Worm (Caenorhabditis elegans) whole organism, young adult: ENCODE measurements around the gene E01B7.2.

ENCODE experiments used
- C06A6.2 ChIP-seq: fragments of 200-800 bp; sonication (Bioruptor generic); conservative IDR thresholded peaks from 2 replicates; pipeline ENCODE4 v1.3.6; 2022; ENCODE audit warnings: missing genetic modification characterization, missing compliant biosample characterization
- C17E4.6 ChIP-seq: fragments of 200-800 bp; sonication (Bioruptor generic); IDR thresholded peaks from 2 replicates; pipeline ENCODE4 v1.3.6; 2022; ENCODE audit warnings: missing genetic modification reagents, missing genetic modification characterization, missing compliant biosample characterization
- D2030.7 ChIP-seq: fragments of 200-800 bp; sonication (Bioruptor generic); IDR thresholded peaks from 2 replicates; pipeline ENCODE4 v1.3.6; 2022; ENCODE audit warnings: missing genetic modification reagents, missing genetic modification characterization, missing compliant biosample characterization
- F23B12.7 ChIP-seq: sonication (generic microtip); optimal IDR thresholded peaks from 2 replicates; lab custom pipeline; 2017; ENCODE audit warnings: missing genetic modification characterization, mild to moderate bottlenecking, missing compliant biosample characterization, antibody characterized with exemption, moderate library complexity; ENCODE audit not compliant: insufficient read depth
- F37B4.10 ChIP-seq: fragments of 200-800 bp; sonication (Bioruptor generic); IDR thresholded peaks from 2 replicates; pipeline ENCODE4 v1.3.6; 2022; ENCODE audit warnings: missing genetic modification characterization, missing compliant biosample characterization
- K12H6.12 ChIP-seq: fragments of 200-800 bp; sonication (Bioruptor generic); optimal IDR thresholded peaks from 2 replicates; lab custom pipeline; 2018; ENCODE audit warnings: mild to moderate bottlenecking, missing genetic modification characterization, missing compliant biosample characterization
- Y95B8A.8 ChIP-seq: fragments of 200-800 bp; sonication (Bioruptor generic); IDR thresholded peaks from 2 replicates; pipeline ENCODE4 v1.3.6; 2022; ENCODE audit warnings: missing genetic modification reagents, missing genetic modification characterization, missing compliant biosample characterization
- akir-1 ChIP-seq: fragments of 200-800 bp; sonication (Bioruptor generic); optimal IDR thresholded peaks from 2 replicates; lab custom pipeline; 2018; ENCODE audit warnings: mild to moderate bottlenecking, missing genetic modification characterization, moderate library complexity, missing compliant biosample characterization
- aptf-2 ChIP-seq: fragments of 200-800 bp; sonication (Bioruptor generic); conservative IDR thresholded peaks from 2 replicates; pipeline ENCODE4 v1.3.6; 2022; ENCODE audit warnings: missing genetic modification reagents, missing genetic modification characterization, missing compliant biosample characterization
- athp-1 ChIP-seq: sonication (generic microtip); optimal IDR thresholded peaks from 2 replicates; lab custom pipeline; 2017; ENCODE audit warnings: mild to moderate bottlenecking, missing genetic modification characterization, missing compliant biosample characterization
- attf-3 ChIP-seq: fragments of 200-800 bp; sonication (Bioruptor generic); conservative IDR thresholded peaks from 2 replicates; pipeline ENCODE4 v1.3.6; 2022; ENCODE audit warnings: missing genetic modification reagents, missing genetic modification characterization, missing compliant biosample characterization
- attf-6 ChIP-seq: fragments of 200-800 bp; sonication (Bioruptor generic); IDR thresholded peaks from 2 replicates; pipeline ENCODE4 v1.3.6; 2022; ENCODE audit warnings: missing genetic modification reagents, missing genetic modification characterization, missing compliant biosample characterization
- bed-1 ChIP-seq: fragments of 200-800 bp; sonication (Bioruptor generic); IDR thresholded peaks from 2 replicates; pipeline ENCODE4 v1.3.6; 2022; ENCODE audit warnings: missing genetic modification reagents, missing genetic modification characterization, missing compliant biosample characterization
- ceh-100 ChIP-seq: fragments of 200-800 bp; sonication (Bioruptor generic); IDR thresholded peaks from 2 replicates; pipeline ENCODE4 v1.3.6; 2022; ENCODE audit warnings: missing genetic modification reagents, missing genetic modification characterization, missing compliant biosample characterization
- ceh-27 ChIP-seq: fragments of 200-800 bp; sonication (Bioruptor generic); optimal IDR thresholded peaks from 2 replicates; lab custom pipeline; 2018; ENCODE audit warnings: mild to moderate bottlenecking, missing genetic modification characterization, moderate library complexity, missing compliant biosample characterization
- ceh-91 ChIP-seq: fragments of 200-800 bp; sonication (Bioruptor generic); IDR thresholded peaks from 2 replicates; pipeline ENCODE4 v1.3.6; 2022; ENCODE audit warnings: missing genetic modification reagents, missing genetic modification characterization, missing compliant biosample characterization
- chd-7 ChIP-seq: sonication (generic microtip); optimal IDR thresholded peaks from 2 replicates; lab custom pipeline; 2016; ENCODE audit warnings: mild to moderate bottlenecking, missing genetic modification characterization, moderate library complexity, missing compliant biosample characterization
- die-1 ChIP-seq: sonication (generic microtip); optimal IDR thresholded peaks from 2 replicates; lab custom pipeline; 2016; ENCODE audit warnings: missing genotype, mild to moderate bottlenecking, missing genetic modification characterization, missing compliant biosample characterization
- dox-1 ChIP-seq: fragments of 200-800 bp; sonication (Bioruptor generic); IDR thresholded peaks from 2 replicates; pipeline ENCODE4 v1.3.6; 2022; ENCODE audit warnings: missing genetic modification reagents, missing genetic modification characterization, missing compliant biosample characterization
- dpff-1 ChIP-seq: sonication (generic microtip); optimal IDR thresholded peaks from 2 replicates; lab custom pipeline; 2017; ENCODE audit warnings: mild to moderate bottlenecking, missing genetic modification characterization, missing compliant biosample characterization
- ekl-4 ChIP-seq: fragments of 200-800 bp; sonication (Bioruptor generic); IDR thresholded peaks from 2 replicates; pipeline ENCODE4 v1.3.6; 2022; ENCODE audit warnings: missing genetic modification reagents, missing genetic modification characterization, missing compliant biosample characterization
- gei-17 ChIP-seq: fragments of 200-800 bp; sonication (Bioruptor generic); optimal IDR thresholded peaks from 2 replicates; lab custom pipeline; 2018; ENCODE audit warnings: mild to moderate bottlenecking, missing genetic modification characterization, missing compliant biosample characterization
- hmg-1.2 ChIP-seq: fragments of 200-800 bp; sonication (Bioruptor generic); IDR thresholded peaks from 2 replicates; pipeline ENCODE4 v1.3.6; 2022; ENCODE audit warnings: missing genetic modification reagents, missing genetic modification characterization, missing compliant biosample characterization
- let-526 ChIP-seq: fragments of 200-800 bp; sonication (Bioruptor generic); IDR thresholded peaks from 2 replicates; pipeline ENCODE4 v1.3.6; 2022; ENCODE audit warnings: missing genetic modification reagents, missing genetic modification characterization, missing compliant biosample characterization
- let-607 ChIP-seq, 2 experiments: fragments of 200-800 bp in 1 of 2; sonication (Bioruptor generic) in 1 of 2; sonication (generic microtip) in 1 of 2; optimal IDR thresholded peaks; 2 replicates each; lab custom pipeline; 2016 to 2018; ENCODE audit warnings: mild to moderate bottlenecking in 2 of 2, missing compliant biosample characterization in 2 of 2, missing genetic modification characterization in 2 of 2, moderate library complexity in 2 of 2, missing genotype in 1 of 2
- lin-35 ChIP-seq, 3 experiments: fragments of 150-350 bp in 2 of 3; sonication (generic microtip) in 1 of 3; optimal IDR thresholded peaks; 2 replicates each; lab custom pipeline; 2014 to 2018; ENCODE audit warnings: missing biosample characterization in 3 of 3, missing genetic modification characterization in 3 of 3, missing genetic modification reagents in 3 of 3
- lin-40 ChIP-seq: sonication (generic microtip); optimal IDR thresholded peaks from 2 replicates; lab custom pipeline; 2016; ENCODE audit warnings: missing genetic modification characterization, mild to moderate bottlenecking, missing compliant biosample characterization, missing genotype, missing genetic modification reagents
- lir-1 ChIP-seq: fragments of 200-800 bp; sonication (Bioruptor generic); conservative IDR thresholded peaks from 2 replicates; pipeline ENCODE4 v1.3.6; 2022; ENCODE audit warnings: missing genetic modification reagents, missing genetic modification characterization, missing compliant biosample characterization
- madf-3 ChIP-seq: fragments of 200-800 bp; sonication (Bioruptor generic); IDR thresholded peaks from 2 replicates; pipeline ENCODE4 v1.3.6; 2022; ENCODE audit warnings: missing genetic modification reagents, missing genetic modification characterization, missing compliant biosample characterization
- madf-8 ChIP-seq: fragments of 200-800 bp; sonication (Bioruptor generic); conservative IDR thresholded peaks from 2 replicates; pipeline ENCODE4 v1.3.6; 2022; ENCODE audit warnings: missing genetic modification reagents, missing genetic modification characterization, missing compliant biosample characterization
- nfya-1 ChIP-seq: sonication (generic microtip); optimal IDR thresholded peaks from 2 replicates; lab custom pipeline; 2017; ENCODE audit warnings: antibody characterized with exemption, missing compliant biosample characterization, missing genetic modification characterization, borderline replicate concordance; ENCODE audit not compliant: insufficient read depth
- nfya-2 ChIP-seq: fragments of 200-800 bp; sonication (Bioruptor generic); IDR thresholded peaks from 2 replicates; pipeline ENCODE4 v1.3.6; 2022; ENCODE audit warnings: missing genetic modification reagents, missing genetic modification characterization, missing compliant biosample characterization
- nfyb-1 ChIP-seq: fragments of 200-800 bp; sonication (Bioruptor generic); IDR thresholded peaks from 2 replicates; pipeline ENCODE4 v1.3.6; 2022; ENCODE audit warnings: missing genetic modification reagents, missing genetic modification characterization, missing compliant biosample characterization
- pbrm-1 ChIP-seq: fragments of 200-800 bp; sonication (Bioruptor generic); IDR thresholded peaks from 2 replicates; pipeline ENCODE4 v1.3.6; 2022; ENCODE audit warnings: missing genetic modification reagents, missing genetic modification characterization, missing compliant biosample characterization
- pha-4 ChIP-seq: fragments of 150-350 bp; sonication (generic microtip); optimal IDR thresholded peaks from 2 replicates; lab custom pipeline; 2014; ENCODE audit warnings: missing biosample characterization, missing genetic modification reagents, missing genetic modification characterization
- rcor-1 ChIP-seq: fragments of 200-800 bp; sonication (Bioruptor generic); IDR thresholded peaks from 2 replicates; pipeline ENCODE4 v1.3.6; 2022; ENCODE audit warnings: missing genetic modification reagents, missing genetic modification characterization, missing compliant biosample characterization
- rec-8 ChIP-seq, 2 experiments: sonication (generic microtip); optimal IDR thresholded peaks; 2 replicates each; lab custom pipeline; 2016; ENCODE audit warnings: mild to moderate bottlenecking in 2 of 2, missing genetic modification characterization in 2 of 2, missing genetic modification reagents in 2 of 2, missing genotype in 2 of 2, missing biosample characterization in 1 of 2, missing compliant biosample characterization in 1 of 2, moderate library complexity in 1 of 2
- sea-2 ChIP-seq: fragments of 200-800 bp; sonication (Bioruptor generic); IDR thresholded peaks from 2 replicates; pipeline ENCODE4 v1.3.6; 2022; ENCODE audit warnings: missing genetic modification characterization, missing compliant biosample characterization
- snpc-1.3 ChIP-seq: sonication (generic microtip); optimal IDR thresholded peaks from 2 replicates; lab custom pipeline; 2017; ENCODE audit warnings: missing genetic modification characterization, mild to moderate bottlenecking, missing compliant biosample characterization, antibody characterized with exemption, moderate library complexity, missing genotype, missing genetic modification reagents; ENCODE audit not compliant: insufficient read depth
- sptf-2 ChIP-seq: fragments of 200-800 bp; sonication (Bioruptor generic); optimal IDR thresholded peaks from 2 replicates; lab custom pipeline; 2018; ENCODE audit warnings: mild to moderate bottlenecking, missing genetic modification characterization, missing compliant biosample characterization
- unc-130 ChIP-seq: sonication (generic microtip); optimal IDR thresholded peaks from 2 replicates; lab custom pipeline; 2016; ENCODE audit warnings: missing genetic modification reagents, missing genetic modification characterization, missing compliant biosample characterization

The E01B7.2 gene

DNA sequence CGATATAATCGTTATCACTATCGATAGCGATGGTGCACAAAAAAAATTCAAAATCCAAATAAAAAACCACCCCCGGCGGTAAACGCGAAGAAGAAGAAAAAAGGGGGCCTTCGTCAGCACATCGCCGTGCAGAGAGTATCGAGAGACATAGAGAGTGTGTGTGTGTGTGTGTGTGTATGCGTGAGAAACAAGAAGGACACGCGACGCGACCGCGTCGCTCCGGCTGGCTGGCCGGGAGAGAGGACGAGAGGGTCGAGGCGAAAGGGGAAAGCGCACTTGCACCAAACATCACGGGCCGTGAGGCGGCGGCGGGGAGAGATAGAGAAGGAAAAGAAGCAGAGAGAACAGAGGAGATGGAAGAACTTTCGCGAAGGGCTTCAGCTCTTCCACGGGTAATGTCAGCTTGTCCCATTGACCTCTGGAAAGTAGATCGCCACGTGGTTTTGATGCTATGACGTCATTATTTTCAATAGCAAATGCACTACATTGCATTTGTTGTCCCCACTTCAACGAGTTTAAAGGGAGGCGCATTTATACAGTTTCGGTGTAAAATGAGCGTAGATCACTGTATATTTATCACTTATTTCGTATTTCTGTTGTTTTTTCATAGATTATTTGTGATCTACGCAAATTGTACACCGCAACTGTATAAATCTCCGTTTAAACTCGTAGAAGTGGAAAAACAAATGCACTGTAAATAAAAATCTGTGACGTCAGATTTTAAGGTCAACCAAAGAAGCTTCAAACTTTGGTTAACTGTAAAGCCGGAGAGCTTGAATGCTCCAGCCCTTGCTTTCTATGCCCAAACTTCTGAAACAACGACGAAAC, 29.8 kb downstream of the E01B7.2 start, which contains the start of gene Y59A8B.24 (continued):
- peak; percentile 83 for TF ChIP-seq lir-1
- peak; percentile 88 for TF ChIP-seq chd-7 (tag; lab: Kevin White, UChicago)
- no peak for TF ChIP-seq rec-8 (tag; optimal IDR thresholded peaks at IDR 0.05; lab: Kevin White, UChicago)
- TF ChIP-seq gei-17 (GFP tag; lab: Kevin White, UChicago): peak; percentile 53
- TF ChIP-seq ceh-100 (GFP tag; lab: Robert Waterston, UW): 0 out of 2 replicates have a peak, but pooled peaks have one; percentile 17
- TF ChIP-seq aptf-2 (GFP tag; lab: Robert Waterston, UW): no peak
- peak; percentile 41 to 75 for TF ChIP-seq let-607 (tag; optimal IDR thresholded peaks at IDR 0.05; lab: Kevin White, UChicago)
- TF ChIP-seq snpc-1.3: no peak
- TF ChIP-seq die-1 (tag; lab: Kevin White, UChicago): peak; percentile 67
- TF ChIP-seq nfyb-1 (GFP tag; lab: Robert Waterston, UW): peak; percentile 92
- TF ChIP-seq nfya-1 (tag; lab: Kevin White, UChicago): no peak
- peak; percentile 94 for TF ChIP-seq dox-1 (GFP tag; lab: Robert Waterston, UW)
- 0 out of 2 replicates have a peak, but pooled peaks have one; percentile 29 for TF ChIP-seq D2030.7
- peak; percentile 45 for TF ChIP-seq akir-1 (GFP tag; lab: Kevin White, UChicago)
- TF ChIP-seq pha-4: no peak
- 0 out of 2 replicates have a peak, but pooled peaks have one; percentile 43 for TF ChIP-seq bed-1 (GFP tag; lab: Robert Waterston, UW)
- TF ChIP-seq C06A6.2 (GFP tag; lab: Robert Waterston, UW): peak; percentile 58
- TF ChIP-seq F37B4.10 (GFP tag; lab: Robert Waterston, UW): no peak
- TF ChIP-seq sptf-2 (GFP tag; lab: Kevin White, UChicago): peak; percentile 33
- TF ChIP-seq unc-130: no peak
- TF ChIP-seq attf-3 (GFP tag; lab: Robert Waterston, UW): 0 out of 2 replicates have a peak, but pooled peaks have one; percentile 28
- peak; percentile 91 for TF ChIP-seq athp-1 (tag; lab: Kevin White, UChicago)
- peak; percentile 97 for TF ChIP-seq madf-3 (GFP tag; lab: Robert Waterston, UW)
- no peak for TF ChIP-seq nfya-2
- TF ChIP-seq hmg-1.2 (GFP tag; lab: Robert Waterston, UW): peak; percentile 73
- TF ChIP-seq pbrm-1 (GFP tag; lab: Robert Waterston, UW): peak; percentile 81
- peak; percentile 28 for TF ChIP-seq F23B12.7 (tag; lab: Kevin White, UChicago)
- no peak for TF ChIP-seq sea-2
- peak; percentile 58; the same call in 1 of the 2 replicates for TF ChIP-seq C17E4.6 (GFP tag; lab: Robert Waterston, UW)
- no peak for TF ChIP-seq madf-8
- TF ChIP-seq lin-40 (tag; lab: Kevin White, UChicago): peak; percentile 89
- peak; percentile 90 for TF ChIP-seq ekl-4
- peak; percentile 61; the same call in 1 of the 2 replicates for TF ChIP-seq rcor-1
- TF ChIP-seq dpff-1 (tag; lab: Kevin White, UChicago): no peak
- peak; percentile 98 for TF ChIP-seq ceh-27 (GFP tag; lab: Kevin White, UChicago)
- TF ChIP-seq Y95B8A.8 (GFP tag; lab: Robert Waterston, UW): peak; percentile 65; the same call in 1 of the 2 replicates
- TF ChIP-seq lin-35 (GFP tag; optimal IDR thresholded peaks at IDR 0.05; lab: Kevin White, UChicago): peak in 1 of 3 experiments; percentile 70
- peak; percentile 81; the same call in 1 of the 2 replicates for TF ChIP-seq let-526
- TF ChIP-seq ceh-91: peak; percentile 48; the same call in 1 of the 2 replicates
- TF ChIP-seq attf-6 (GFP tag; lab: Robert Waterston, UW): peak; percentile 68; the same call in 1 of the 2 replicates
- peak; percentile 95 for TF ChIP-seq K12H6.12 (tag; lab: Kevin White, UChicago)
